Fruit fly (Drosophila melanogaster) Kc167 (cell line): ENCODE data around the gene Mtl.

ENCODE experiments used
- Myc ChIP-seq: fragments of >200 bp; optimal IDR thresholded peaks from 2 replicates; lab custom pipeline; 2017; ENCODE audit warnings: missing external identifiers
- Sin3A ChIP-seq: fragments of >200 bp; optimal IDR thresholded peaks from 2 replicates; lab custom pipeline; 2018; ENCODE audit warnings: missing external identifiers
- h ChIP-seq: fragments of >200 bp; optimal IDR thresholded peaks from 3 replicates; lab custom pipeline; 2018; ENCODE audit warnings: missing external identifiers
- insv ChIP-seq: fragments of >200 bp; optimal IDR thresholded peaks from 3 replicates; lab custom pipeline; 2018; ENCODE audit warnings: missing external identifiers
- psq ChIP-seq: fragments of >200 bp; optimal IDR thresholded peaks from 2 replicates; lab custom pipeline; 2017; ENCODE audit warnings: missing external identifiers
- ttk ChIP-seq: sonication (Bioruptor generic); optimal IDR thresholded peaks from 2 replicates; lab custom pipeline; 2017; ENCODE audit warnings: missing external identifiers

Gene Mtl

DNA sequence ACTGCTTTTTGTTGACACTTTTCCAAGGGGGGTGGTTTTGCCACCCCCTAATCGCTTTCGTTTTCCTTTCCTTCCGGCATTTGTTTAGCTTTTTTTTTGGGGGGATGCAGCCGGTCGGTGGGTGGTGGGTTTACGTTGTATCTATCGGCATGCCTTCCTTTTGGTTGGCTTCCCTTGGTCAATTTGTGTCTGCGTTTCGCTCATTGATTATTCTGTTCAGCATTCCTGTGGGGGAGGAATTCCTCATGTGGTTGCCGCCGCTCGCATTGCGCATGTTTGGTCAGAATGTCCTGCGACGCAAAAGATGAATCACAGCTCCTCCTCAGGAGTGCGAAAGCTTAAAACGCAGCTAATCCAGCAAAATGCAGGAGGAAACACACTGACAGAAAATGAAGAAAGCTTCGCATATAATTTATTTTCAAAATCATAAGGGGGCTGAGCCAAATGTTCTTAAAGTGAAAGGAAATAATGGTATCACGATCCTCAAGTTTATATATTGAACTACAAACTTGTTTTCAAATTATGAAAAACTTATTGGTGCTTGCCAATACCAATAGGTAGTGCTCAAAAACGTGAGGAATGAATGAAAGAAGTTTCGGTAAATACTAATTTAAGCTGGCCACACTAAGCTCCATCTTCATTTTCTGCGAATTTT is 16.1 kb downstream of the Mtl start, which contains the start of gene RpS10a:
Gene RpS10a (plus strand): TSS at position 605 of the 655 bp plus-strand sequence.
- TF ChIP-seq psq (lab: Kevin White, UChicago), result no peak
- no peak for TF ChIP-seq Myc (lab: Kevin White, UChicago)
- TF ChIP-seq insv (lab: Kevin White, UChicago), result no peak
- TF ChIP-seq ttk (lab: Kevin White, UChicago), result no peak

DNA sequence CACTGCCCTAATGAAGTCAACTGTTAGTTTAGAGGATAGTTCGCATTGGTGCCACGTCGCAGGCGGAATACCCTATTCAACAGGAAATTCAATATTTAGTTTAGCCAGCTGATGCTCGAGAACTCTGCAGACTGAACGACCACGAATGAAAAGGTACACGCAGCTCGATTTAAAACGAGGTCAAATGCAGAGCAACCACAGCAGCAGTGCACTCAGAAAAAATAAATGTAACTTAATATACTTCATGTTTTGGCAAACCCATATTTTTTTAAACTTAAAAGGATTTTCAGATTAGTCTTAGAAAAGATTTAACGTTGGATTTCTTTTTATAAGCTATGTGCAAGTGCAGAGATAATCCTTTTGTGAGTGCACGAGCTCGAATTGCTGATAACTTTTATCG is 18.9 kb downstream of the Mtl start:
- TF ChIP-seq insv (lab: Kevin White, UChicago) (no peak), h (lab: Kevin White, UChicago) (no peak), psq (lab: Kevin White, UChicago) (no peak), Sin3A (no peak), Myc (lab: Kevin White, UChicago) (no peak), ttk (lab: Kevin White, UChicago) (no peak)

DNA sequence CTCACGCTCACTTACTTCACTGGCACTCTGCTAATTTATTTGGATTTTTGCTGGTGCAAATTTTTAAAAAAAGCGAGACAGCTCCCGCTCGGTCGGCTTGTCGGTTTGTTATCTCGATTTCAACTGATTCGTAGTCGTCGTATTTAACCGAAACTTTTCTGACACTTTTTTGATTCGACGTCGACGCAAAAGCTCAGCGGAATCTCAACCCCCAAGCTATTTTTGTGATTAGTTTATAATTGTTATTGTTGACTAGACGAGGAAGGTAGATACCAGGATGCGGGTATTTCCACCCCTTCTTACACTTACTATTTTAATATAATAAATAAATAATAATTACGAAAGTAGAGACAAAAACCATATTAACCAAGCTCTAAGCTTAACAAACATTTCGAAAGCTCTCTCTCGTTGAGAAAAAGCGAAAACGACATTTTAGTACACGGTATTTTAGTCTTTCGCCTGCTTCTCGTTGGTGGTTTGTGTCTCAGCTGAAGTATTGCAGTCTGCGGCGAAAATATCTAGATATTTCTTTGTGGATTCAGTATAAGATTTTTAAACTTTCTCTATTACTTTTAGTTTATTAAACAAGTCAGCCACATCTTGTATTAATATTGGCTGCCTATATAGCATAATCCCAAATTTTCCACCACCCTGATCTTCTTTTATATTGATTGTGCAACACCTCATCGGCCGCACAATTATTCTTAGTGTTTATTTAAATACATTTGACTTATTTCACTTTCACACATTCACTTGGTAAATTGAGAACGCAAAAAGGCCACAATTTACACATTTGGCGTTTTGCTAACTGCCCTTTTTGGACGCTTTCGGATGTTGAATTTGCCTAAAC is 20.7 kb downstream of the Mtl start, which contains the start of gene tau:
Gene tau (minus strand): TSS at position 311 of the 850 bp plus-strand sequence.
- no peak for TF ChIP-seq Sin3A
- TF ChIP-seq Myc (lab: Kevin White, UChicago), result no peak
- TF ChIP-seq insv (lab: Kevin White, UChicago), result no peak

DNA sequence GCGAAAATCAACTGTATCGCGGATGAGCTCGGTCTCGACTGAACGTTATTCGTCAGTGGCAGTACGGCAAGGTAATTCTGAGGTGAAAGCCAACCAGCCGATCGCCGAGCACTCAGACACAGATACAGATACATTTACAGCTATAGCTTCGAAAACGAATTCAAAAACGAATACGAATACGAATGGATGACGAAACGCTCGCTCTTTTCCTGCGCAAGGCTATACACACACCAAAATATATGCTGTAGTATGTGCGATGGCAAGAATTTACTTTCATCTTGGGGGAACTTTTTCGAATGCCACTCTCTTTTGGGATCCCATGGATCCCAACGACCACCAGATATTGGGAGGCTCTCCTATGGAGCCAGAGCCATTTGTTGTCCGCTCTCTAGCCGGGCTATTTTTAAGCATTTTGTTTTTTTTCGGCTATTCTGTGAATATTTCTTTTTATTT is 23.9 kb downstream of the Mtl start, which contains the start of gene Mlc1:
Gene Mlc1 (minus strand): TSS at position 51 of the 453 bp plus-strand sequence.
- TF ChIP-seq Myc (lab: Kevin White, UChicago) (no peak), insv (lab: Kevin White, UChicago) (no peak), h (lab: Kevin White, UChicago) (no peak)

DNA sequence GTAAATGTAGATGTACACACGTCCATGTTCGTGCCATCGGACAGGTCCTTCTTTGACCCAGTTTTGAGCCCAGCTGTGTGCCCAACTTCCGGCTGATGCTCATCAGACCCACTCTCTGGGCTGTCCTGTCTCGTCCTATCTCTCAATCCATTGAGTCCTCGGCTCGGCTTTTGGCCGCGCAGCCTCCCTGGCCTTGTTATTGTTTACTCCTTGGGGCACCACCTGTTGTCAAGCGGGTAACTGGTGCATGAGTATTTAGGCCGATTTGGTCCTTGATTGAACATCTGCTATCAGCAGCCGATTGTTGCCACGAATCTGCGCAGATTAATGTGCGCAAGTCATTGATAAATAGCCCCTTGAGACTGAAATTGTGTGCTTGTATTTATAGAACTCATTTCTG is 25.2 kb downstream of the Mtl start:
- TF ChIP-seq Sin3A, result no peak
- TF ChIP-seq psq (lab: Kevin White, UChicago), result no peak
- TF ChIP-seq h (lab: Kevin White, UChicago), result no peak
- no peak for TF ChIP-seq ttk (lab: Kevin White, UChicago)
- no peak for TF ChIP-seq Myc (lab: Kevin White, UChicago)
- no peak for TF ChIP-seq insv (lab: Kevin White, UChicago)

DNA sequence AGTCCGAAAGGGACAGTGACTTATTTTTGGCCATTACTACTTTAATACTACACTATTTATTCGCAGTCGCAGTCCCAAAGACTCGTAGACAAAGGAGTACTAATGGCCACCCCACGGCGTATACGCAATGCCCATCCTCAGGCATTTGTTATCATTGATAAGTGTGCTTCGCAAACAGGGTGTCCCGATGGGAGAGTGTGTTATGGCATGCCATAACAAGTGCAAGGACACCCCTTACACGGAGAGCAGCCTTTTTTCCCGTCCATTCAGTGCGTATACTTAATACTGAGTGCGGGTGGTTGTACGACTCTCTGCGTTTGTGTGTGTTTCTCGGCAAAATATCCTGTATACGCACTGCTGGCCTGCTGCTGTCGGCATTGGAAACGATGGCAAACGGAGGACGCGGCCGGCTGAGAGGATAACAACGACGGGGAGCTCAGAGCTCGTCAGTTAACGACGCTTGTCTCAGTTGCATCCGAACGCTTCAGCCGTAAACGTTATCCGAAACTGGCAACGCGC is 25.8 kb downstream of the Mtl start, which contains the start of gene unc80:
Gene unc80 (plus strand): TSS at position 469 of the 519 bp plus-strand sequence.
- no peak for TF ChIP-seq h (lab: Kevin White, UChicago)
- TF ChIP-seq ttk (lab: Kevin White, UChicago), result no peak
- TF ChIP-seq Myc (lab: Kevin White, UChicago), result no peak
- no peak for TF ChIP-seq insv (lab: Kevin White, UChicago)
- TF ChIP-seq Sin3A, result no peak
- TF ChIP-seq psq (lab: Kevin White, UChicago), result no peak

DNA sequence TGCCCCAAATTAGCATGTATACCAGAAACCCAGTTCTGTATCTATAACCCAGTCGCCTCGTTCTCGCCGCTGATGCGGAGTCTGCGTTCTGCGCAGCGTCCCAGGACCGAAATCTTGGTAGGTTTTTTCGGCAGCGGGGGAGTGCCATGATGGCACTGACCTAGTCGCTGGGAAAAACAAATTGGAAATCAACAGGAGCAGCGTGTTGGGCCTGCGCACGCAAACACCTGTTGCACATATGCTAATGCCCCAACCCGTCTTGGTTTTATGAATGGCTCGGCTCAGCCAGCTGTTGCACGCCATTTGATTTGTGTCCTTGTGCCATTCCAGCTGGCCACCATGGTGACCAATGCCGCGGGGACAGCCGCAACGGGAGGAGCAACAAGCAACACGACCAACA is 26.6 kb downstream of the Mtl start:
- TF ChIP-seq psq (lab: Kevin White, UChicago) (no peak), insv (lab: Kevin White, UChicago) (no peak), h (lab: Kevin White, UChicago) (no peak), Sin3A (no peak)

DNA sequence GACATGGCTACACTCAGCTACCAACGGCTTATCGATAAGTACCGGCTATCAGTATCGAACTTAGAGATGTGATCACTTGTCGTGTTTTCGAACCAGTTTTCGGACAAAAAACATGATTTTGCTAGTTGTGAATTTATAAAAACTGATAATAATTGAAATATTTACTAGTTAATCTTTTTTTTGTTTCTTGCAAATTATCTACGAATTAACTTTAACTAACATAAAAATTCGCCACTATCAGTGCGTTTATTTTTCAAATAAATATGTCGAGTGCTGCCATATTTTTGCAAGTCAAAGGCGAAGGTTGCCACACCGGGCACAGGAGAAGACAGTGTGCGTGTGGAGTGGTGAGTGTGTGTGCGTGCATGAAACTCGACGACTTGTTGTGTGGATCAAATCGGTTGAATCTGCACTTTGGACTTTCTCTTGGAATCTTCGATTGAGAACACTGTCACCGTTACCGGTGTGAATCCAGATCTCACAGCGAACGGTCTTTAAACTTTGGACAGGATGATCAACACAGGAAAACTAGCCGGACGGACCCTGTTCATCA is 41.0 kb downstream of the Mtl start, which contains the start of gene Hsdl2:
Gene Hsdl2 (plus strand): TSS at position 349 of the 553 bp plus-strand sequence.
- TF ChIP-seq h (lab: Kevin White, UChicago), result no peak
- TF ChIP-seq Sin3A, result no peak
- TF ChIP-seq ttk (lab: Kevin White, UChicago), result no peak
- no peak for TF ChIP-seq psq (lab: Kevin White, UChicago)
- TF ChIP-seq Myc (lab: Kevin White, UChicago), result no peak
- no peak for TF ChIP-seq insv (lab: Kevin White, UChicago)

DNA sequence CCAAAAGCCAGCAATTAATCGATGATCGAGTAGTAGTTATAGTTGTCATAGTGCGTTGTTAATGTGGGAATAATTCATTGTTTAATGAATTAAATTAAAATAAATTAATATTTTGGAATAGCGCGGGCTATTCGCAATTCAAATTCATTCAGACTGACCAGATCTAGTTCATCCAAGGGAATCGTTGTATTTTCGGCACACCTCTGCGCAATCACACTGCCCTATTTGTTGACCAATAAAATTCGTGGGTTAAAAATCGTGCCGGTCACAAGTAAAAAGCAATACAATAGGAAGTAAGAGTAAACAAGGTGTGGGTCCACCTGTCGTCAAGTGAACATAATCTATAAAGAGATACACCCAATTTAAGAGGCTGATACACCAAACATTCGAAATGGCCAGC is 42.8 kb downstream of the Mtl start, which contains the start of gene CG12883:
Gene CG12883 (plus strand): TSS at position 273 of the 400 bp plus-strand sequence.
- no peak for TF ChIP-seq Myc (lab: Kevin White, UChicago)

DNA sequence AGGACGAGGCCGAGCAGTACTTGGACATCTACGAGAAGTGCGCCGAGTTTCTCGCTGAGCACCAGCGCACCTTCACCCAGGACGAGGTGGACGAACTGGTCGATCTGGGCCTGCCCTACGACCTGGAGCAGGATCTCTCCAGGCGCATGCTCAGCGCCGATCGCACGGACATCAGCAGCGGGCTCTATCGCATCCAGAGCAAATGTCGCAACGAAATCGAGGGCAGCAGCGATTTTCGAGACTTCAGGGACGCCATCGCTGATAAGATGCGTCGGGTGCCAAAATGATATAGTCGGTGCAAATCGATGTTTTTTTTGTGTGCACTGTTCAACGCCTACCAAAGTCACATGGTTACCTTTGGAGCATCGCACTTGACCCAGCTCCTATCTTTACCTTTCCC is 43.5 kb downstream of the Mtl start:
- TF ChIP-seq psq (lab: Kevin White, UChicago) (no peak), h (lab: Kevin White, UChicago) (no peak), insv (lab: Kevin White, UChicago) (no peak), Sin3A (no peak), Myc (lab: Kevin White, UChicago) (no peak), ttk (lab: Kevin White, UChicago) (no peak)

DNA sequence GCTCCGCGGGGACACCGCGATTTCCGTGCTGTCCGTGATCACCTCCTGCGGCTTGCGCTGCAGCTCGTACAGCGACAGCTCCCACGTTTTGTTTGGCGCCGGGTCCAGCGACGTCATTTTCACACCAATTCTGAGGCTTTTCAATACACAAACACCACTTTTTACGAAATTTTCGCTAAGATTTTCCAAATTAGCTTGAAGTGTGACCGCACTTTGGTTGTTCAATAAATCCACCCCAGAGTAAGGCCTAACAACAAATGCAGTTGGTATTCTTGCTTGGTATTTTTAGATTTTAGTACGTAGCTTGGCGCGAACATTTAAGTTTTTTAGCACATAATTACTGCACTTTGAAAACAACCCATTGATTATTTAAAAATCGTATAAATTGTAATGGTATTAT is 45.6 kb downstream of the Mtl start, which contains the start of gene Sce:
Gene Sce (minus strand): TSS at position 231 of the 400 bp plus-strand sequence.
- TF ChIP-seq Myc (lab: Kevin White, UChicago) (no peak), h (lab: Kevin White, UChicago) (no peak), psq (lab: Kevin White, UChicago) (no peak)
